In genomic region chr3L:9055870-9056807, dm6 we compare ENCODE assay signal across 6 fruit fly cellular contexts.
TF ChIP-seq lines count a peak whose summit lies in the region.

No protein-coding gene starts in this region.

- no peak for TF ChIP-seq CTCF in whole organism, embryonic (GFP tag; optimal IDR thresholded peaks at IDR 0.05; lab: Kevin White, UChicago)

TF ChIP-seq in whole organism, 6 proteins besides CTCF, POLR2A, EP300 and RAD21:
- TF ChIP-seq EcR (GFP tag; optimal IDR thresholded peaks at IDR 0.05; lab: Kevin White, UChicago) (peak; percentile 40 to 69), psq (optimal IDR thresholded peaks at IDR 0.05; lab: Kevin White, UChicago) (no peak)

TF ChIP-seq in whole organism, adult, 20 proteins besides CTCF, POLR2A, EP300 and RAD21 (continues in another document):
- peak; percentile 42 for TF ChIP-seq kay (GFP tag; lab: Kevin White, UChicago; ENCODE audit: borderline replicate concordance)
- TF ChIP-seq CG14711 (tag; optimal IDR thresholded peaks at IDR 0.05; lab: Kevin White, UChicago): peak; percentile 28
- no peak for TF ChIP-seq CG33017 (tag; optimal IDR thresholded peaks at IDR 0.05; lab: Kevin White, UChicago)
- TF ChIP-seq CG1620 (GFP tag; optimal IDR thresholded peaks at IDR 0.05; lab: Kevin White, UChicago): no peak
- no peak for TF ChIP-seq CG7045 (GFP tag; optimal IDR thresholded peaks at IDR 0.05; lab: Kevin White, UChicago)
- TF ChIP-seq bab1 (GFP tag; optimal IDR thresholded peaks at IDR 0.05; lab: Kevin White, UChicago): no peak
- TF ChIP-seq Mnt (GFP tag; optimal IDR thresholded peaks at IDR 0.05; lab: Kevin White, UChicago): peak; percentile 60
- TF ChIP-seq pad (GFP tag; optimal IDR thresholded peaks at IDR 0.05; lab: Kevin White, UChicago): no peak
- peak; percentile 11 for TF ChIP-seq Crg-1 (GFP tag; optimal IDR thresholded peaks at IDR 0.05; lab: Kevin White, UChicago)
- no peak for TF ChIP-seq CG5204 (GFP tag; optimal IDR thresholded peaks at IDR 0.05; lab: Kevin White, UChicago)
- TF ChIP-seq cic (GFP tag; optimal IDR thresholded peaks at IDR 0.05; lab: Kevin White, UChicago): peak; percentile 75
- TF ChIP-seq Hr96 (GFP tag; optimal IDR thresholded peaks at IDR 0.05; lab: Kevin White, UChicago): no peak
- no peak for TF ChIP-seq cnc (optimal IDR thresholded peaks at IDR 0.05; lab: Kevin White, UChicago)
- TF ChIP-seq tj (GFP tag; optimal IDR thresholded peaks at IDR 0.05; lab: Kevin White, UChicago): peak; percentile 44
- TF ChIP-seq ovo (GFP tag; optimal IDR thresholded peaks at IDR 0.05; lab: Kevin White, UChicago): peak; percentile 94
- no peak for TF ChIP-seq toe (GFP tag; optimal IDR thresholded peaks at IDR 0.05; lab: Kevin White, UChicago)
- peak; percentile 14 for TF ChIP-seq CG7101 (tag; optimal IDR thresholded peaks at IDR 0.05; lab: Kevin White, UChicago)
- no peak for TF ChIP-seq Clk (GFP tag; optimal IDR thresholded peaks at IDR 0.05; lab: Kevin White, UChicago)

TF ChIP-seq in whole organism, embryonic, 481 proteins besides CTCF, POLR2A, EP300 and RAD21 (continues in another document):
- TF ChIP-seq mam (GFP tag; optimal IDR thresholded peaks at IDR 0.05; lab: Kevin White, UChicago) (no peak), prd (optimal IDR thresholded peaks at IDR 0.05; lab: Kevin White, UChicago) (no peak), prd (GFP tag; IDR thresholded peaks at IDR 0.05; lab: Robert Waterston, UW) (no peak), CG4854 (GFP tag; optimal IDR thresholded peaks at IDR 0.05; lab: Kevin White, UChicago) (no peak), NFAT (GFP tag; IDR thresholded peaks at IDR 0.05; lab: Robert Waterston, UW) (no peak), Hmr (GFP tag; optimal IDR thresholded peaks at IDR 0.05; lab: Kevin White, UChicago) (peak; percentile 7), CG11723 (GFP tag; optimal IDR thresholded peaks at IDR 0.05; lab: Kevin White, UChicago) (no peak), scrt (GFP tag; optimal IDR thresholded peaks at IDR 0.05; lab: Kevin White, UChicago) (no peak), sisA (GFP tag; IDR thresholded peaks at IDR 0.05; lab: Robert Waterston, UW) (no peak), Ets65A (GFP tag; lab: Kevin White, UChicago) (peak; percentile 89), CG31224 (GFP tag; IDR thresholded peaks at IDR 0.05; lab: Robert Waterston, UW) (peak; percentile 37; the same call in 1 of the 2 replicates), seq (GFP tag; IDR thresholded peaks at IDR 0.05; lab: Robert Waterston, UW) (no peak), CG6791 (GFP tag; IDR thresholded peaks at IDR 0.05; lab: Robert Waterston, UW; ENCODE audit: partially characterized antibody) (no peak), C15 (GFP tag; IDR thresholded peaks at IDR 0.05; lab: Robert Waterston, UW) (no peak), B-H1 (GFP tag; IDR thresholded peaks at IDR 0.05; lab: Robert Waterston, UW) (no peak), CG18011 (GFP tag; optimal IDR thresholded peaks at IDR 0.05; lab: Kevin White, UChicago) (no peak), Xbp1 (GFP tag; optimal IDR thresholded peaks at IDR 0.05; lab: Kevin White, UChicago) (no peak), CG5245 (GFP tag; optimal IDR thresholded peaks at IDR 0.05; lab: Kevin White, UChicago) (no peak), CG3847 (GFP tag; IDR thresholded peaks at IDR 0.05; lab: Robert Waterston, UW) (no peak), CG14667 (GFP tag; IDR thresholded peaks at IDR 0.05; lab: Robert Waterston, UW) (no peak)

TF ChIP-seq in whole organism, prepupa, 60 proteins besides CTCF, POLR2A, EP300 and RAD21 (continues in another document):
- TF ChIP-seq Lpt (GFP tag; optimal IDR thresholded peaks at IDR 0.05; lab: Kevin White, UChicago): peak; percentile 65
- no peak for TF ChIP-seq CG7368 (GFP tag; optimal IDR thresholded peaks at IDR 0.05; lab: Kevin White, UChicago)
- no peak for TF ChIP-seq Gug (GFP tag; IDR thresholded peaks at IDR 0.05; lab: Robert Waterston, UW)
- no peak for TF ChIP-seq Sox15 (GFP tag; optimal IDR thresholded peaks at IDR 0.05; lab: Kevin White, UChicago)
- no peak for TF ChIP-seq Ets96B (tag; optimal IDR thresholded peaks at IDR 0.05; lab: Kevin White, UChicago)
- no peak for TF ChIP-seq CG11902 (GFP tag; optimal IDR thresholded peaks at IDR 0.05; lab: Kevin White, UChicago)
- TF ChIP-seq Sox14 (GFP tag; optimal IDR thresholded peaks at IDR 0.05; lab: Kevin White, UChicago): no peak
- no peak for TF ChIP-seq OdsH (GFP tag; optimal IDR thresholded peaks at IDR 0.05; lab: Kevin White, UChicago)
- no peak for TF ChIP-seq acj6 (GFP tag; optimal IDR thresholded peaks at IDR 0.05; lab: Kevin White, UChicago)
- no peak for TF ChIP-seq CG15336 (GFP tag; IDR thresholded peaks at IDR 0.05; lab: Robert Waterston, UW)
- TF ChIP-seq Eip78C (GFP tag; lab: Kevin White, UChicago): no peak
- TF ChIP-seq salr (GFP tag; optimal IDR thresholded peaks at IDR 0.05; lab: Kevin White, UChicago): no peak
- no peak for TF ChIP-seq Hr4 (GFP tag; optimal IDR thresholded peaks at IDR 0.05; lab: Kevin White, UChicago)
- TF ChIP-seq CG11762 (GFP tag; optimal IDR thresholded peaks at IDR 0.05; lab: Kevin White, UChicago; ENCODE audit: insufficient read depth): no peak
- TF ChIP-seq CG10631 (GFP tag; optimal IDR thresholded peaks at IDR 0.05; lab: Kevin White, UChicago): no peak
- TF ChIP-seq CG10669 (GFP tag; optimal IDR thresholded peaks at IDR 0.05; lab: Kevin White, UChicago): no peak
- no peak for TF ChIP-seq dac (GFP tag; optimal IDR thresholded peaks at IDR 0.05; lab: Kevin White, UChicago)
- peak; percentile 37 for TF ChIP-seq net (GFP tag; optimal IDR thresholded peaks at IDR 0.05; lab: Kevin White, UChicago)
- TF ChIP-seq CG8119 (GFP tag; IDR thresholded peaks at IDR 0.05; lab: Robert Waterston, UW): no peak
- no peak for TF ChIP-seq esn (GFP tag; optimal IDR thresholded peaks at IDR 0.05; lab: Kevin White, UChicago)
- no peak for TF ChIP-seq CG6792 (GFP tag; optimal IDR thresholded peaks at IDR 0.05; lab: Kevin White, UChicago)

TF ChIP-seq in whole organism, pupa, 21 proteins besides CTCF, POLR2A, EP300 and RAD21:
- TF ChIP-seq Snoo (tag; optimal IDR thresholded peaks at IDR 0.05; lab: Kevin White, UChicago) (peak; percentile 11), CG9948 (tag; optimal IDR thresholded peaks at IDR 0.05; lab: Kevin White, UChicago) (no peak), CG14655 (GFP tag; optimal IDR thresholded peaks at IDR 0.05; lab: Kevin White, UChicago) (no peak), EcR (GFP tag; optimal IDR thresholded peaks at IDR 0.05; lab: Kevin White, UChicago) (peak; percentile 90), Pif1B (GFP tag; optimal IDR thresholded peaks at IDR 0.05; lab: Kevin White, UChicago) (no peak), CG13204 (GFP tag; optimal IDR thresholded peaks at IDR 0.05; lab: Kevin White, UChicago) (peak; percentile 92), gl (tag; optimal IDR thresholded peaks at IDR 0.05; lab: Kevin White, UChicago) (no peak), CG4496 (GFP tag; IDR thresholded peaks at IDR 0.05; lab: Robert Waterston, UW) (peak; percentile 49; the same call in 1 of the 3 replicates), CG32121 (GFP tag; IDR thresholded peaks at IDR 0.05; lab: Robert Waterston, UW) (peak; percentile 51; the same call in 1 of the 2 replicates), Ets98B (GFP tag; IDR thresholded peaks at IDR 0.05; lab: Robert Waterston, UW) (peak; percentile 23; the same call in 1 of the 2 replicates), fd96Ca (GFP tag; IDR thresholded peaks at IDR 0.05; lab: Robert Waterston, UW) (peak; percentile 48; the same call in 1 of the 3 replicates), D1 (tag; optimal IDR thresholded peaks at IDR 0.05; lab: Kevin White, UChicago) (no peak), CG12605 (GFP tag; IDR thresholded peaks at IDR 0.05; lab: Robert Waterston, UW) (0 out of 2 replicates have a peak, but pooled peaks have one; percentile 40), CG10348 (GFP tag; IDR thresholded peaks at IDR 0.05; lab: Robert Waterston, UW) (no peak), CG34367 (tag; optimal IDR thresholded peaks at IDR 0.05; lab: Kevin White, UChicago) (no peak), Pif1A (GFP tag; optimal IDR thresholded peaks at IDR 0.05; lab: Kevin White, UChicago) (peak; percentile 50), rn (GFP tag; IDR thresholded peaks at IDR 0.05; lab: Robert Waterston, UW) (no peak)

TF ChIP-seq in whole organism, wandering third instar larva, 38 proteins besides CTCF, POLR2A, EP300 and RAD21:
- TF ChIP-seq N (GFP tag; optimal IDR thresholded peaks at IDR 0.05; lab: Kevin White, UChicago): no peak
- no peak for TF ChIP-seq woc (GFP tag; optimal IDR thresholded peaks at IDR 0.05; lab: Kevin White, UChicago)
- peak; percentile 3 for TF ChIP-seq Vsx2 (GFP tag; optimal IDR thresholded peaks at IDR 0.05; lab: Kevin White, UChicago; ENCODE audit: partially characterized antibody)
- TF ChIP-seq Dif (GFP tag; optimal IDR thresholded peaks at IDR 0.05; lab: Kevin White, UChicago; ENCODE audit: partially characterized antibody): peak; percentile 22
TF ChIP-seq in whole organism, wandering third instar larva: peak in this region for 2.
